Worm (Caenorhabditis elegans) whole organism, L1 larva: ENCODE data around the gene fipr-28.
A peak's percentile ranks its signal among the peaks of the same experiment; 100 is the strongest.
"Not testable (repeated sequence)": the region's sequence is repeated elsewhere in the genome, so short reads cannot be mapped to it uniquely, and the experiment has no call there.

Source experiments
- C16A3.4 ChIP-seq: fragments of 150-350 bp; optimal IDR thresholded peaks from 2 replicates; lab custom pipeline; 2014; ENCODE audit warnings: missing biosample characterization, missing genetic modification characterization
- ceh-8 ChIP-seq: fragments of 200-800 bp; sonication (Bioruptor generic); optimal IDR thresholded peaks from 2 replicates; lab custom pipeline; 2018; ENCODE audit warnings: mild to moderate bottlenecking, missing genetic modification characterization, moderate library complexity, missing compliant biosample characterization
- ces-1 ChIP-seq: fragments of 150-350 bp; optimal IDR thresholded peaks from 2 replicates; lab custom pipeline; 2014; ENCODE audit warnings: missing biosample characterization, missing genetic modification reagents, missing genetic modification characterization
- lin-14 ChIP-seq: fragments of 200-800 bp; sonication (Bioruptor generic); optimal IDR thresholded peaks from 2 replicates; lab custom pipeline; 2018; ENCODE audit warnings: mild to moderate bottlenecking, missing genetic modification characterization, moderate library complexity, missing compliant biosample characterization
- mep-1 ChIP-seq: fragments of 150-350 bp; optimal IDR thresholded peaks from 2 replicates; lab custom pipeline; 2014; ENCODE audit warnings: missing biosample characterization, missing genetic modification characterization
- nhr-47 ChIP-seq: sonication (generic microtip); optimal IDR thresholded peaks from 2 replicates; lab custom pipeline; 2016; ENCODE audit warnings: mild to moderate bottlenecking, missing genetic modification characterization, moderate library complexity, missing compliant biosample characterization
- nhr-76 ChIP-seq: sonication (generic microtip); optimal IDR thresholded peaks from 2 replicates; lab custom pipeline; 2017; ENCODE audit warnings: missing biosample characterization, missing genetic modification characterization
- pag-3 ChIP-seq: sonication (generic microtip); optimal IDR thresholded peaks from 2 replicates; lab custom pipeline; 2017; ENCODE audit warnings: missing genetic modification characterization, mild to moderate bottlenecking, missing compliant biosample characterization, antibody characterized with exemption, borderline replicate concordance; ENCODE audit not compliant: insufficient read depth
- unc-98 ChIP-seq: fragments of 200-800 bp; sonication (Bioruptor generic); IDR thresholded peaks from 2 replicates; pipeline ENCODE4 v1.3.6; 2022; ENCODE audit warnings: missing genetic modification characterization, missing compliant biosample characterization

fipr-28 gene

ce11 chrIV:16663591-16663990 lies 35.8 kb downstream of the fipr-28 start (continued):
- TF ChIP-seq nhr-47, result peak; percentile 63
- no peak for TF ChIP-seq nhr-76 (tag; lab: Kevin White, UChicago)
- no peak for TF ChIP-seq ces-1 (GFP tag; lab: Kevin White, UChicago)
- TF ChIP-seq ceh-8 (GFP tag; lab: Kevin White, UChicago), result peak; percentile 12
- TF ChIP-seq C16A3.4, result peak; percentile 7
- TF ChIP-seq unc-98 (GFP tag; lab: Robert Waterston, UW), result no peak

- not testable (repeated sequence) for TF ChIP-seq lin-14 (GFP tag; lab: Kevin White, UChicago); mep-1 (tag; lab: Kevin White, UChicago); pag-3 (tag; lab: Kevin White, UChicago)
Observed at ce11 chrIV:16664020-16664419, 36.2 kb downstream of the fipr-28 start, which contains the start of gene sta-1. TSS of gene sta-1 (plus strand) at chrIV:16664320.
